In genomic region chr3L:13964635-13965501, dm6 we compare ENCODE assay signal across 3 fruit fly cellular contexts.
TF ChIP-seq lines count a peak whose summit lies in the region.

TSS of gene Meics (minus strand) at chr3L:13964702.
TSS of gene Nxf3 (plus strand) at chr3L:13965203.
TSS of gene ssp2 (plus strand) at chr3L:13965203.

TF ChIP-seq in whole organism, adult, 20 proteins besides CTCF, POLR2A, EP300 and RAD21 (continued from another document):
- TF ChIP-seq CG33017 (tag; optimal IDR thresholded peaks at IDR 0.05; lab: Kevin White, UChicago) (peak; percentile 16), pad (GFP tag; optimal IDR thresholded peaks at IDR 0.05; lab: Kevin White, UChicago) (peak; percentile 27)

TF ChIP-seq in whole organism, embryonic, 481 proteins besides CTCF, POLR2A, EP300 and RAD21 (continued from another document and continues in another):
- TF ChIP-seq CG2199 (GFP tag; IDR thresholded peaks at IDR 0.05; lab: Robert Waterston, UW) (no peak), cad (GFP tag; optimal IDR thresholded peaks at IDR 0.05; lab: Kevin White, UChicago) (no peak), CG12071 (GFP tag; optimal IDR thresholded peaks at IDR 0.05; lab: Kevin White, UChicago) (no peak), CG8359 (GFP tag; optimal IDR thresholded peaks at IDR 0.05; lab: Kevin White, UChicago; ENCODE audit: borderline replicate concordance) (no peak), CG12942 (GFP tag; optimal IDR thresholded peaks at IDR 0.05; lab: Kevin White, UChicago) (peak; percentile 14), scrt (GFP tag; optimal IDR thresholded peaks at IDR 0.05; lab: Kevin White, UChicago) (no peak), ttk (GFP tag; IDR thresholded peaks at IDR 0.05; lab: Robert Waterston, UW) (no peak; the same call in 1 of the 2 replicates), CG13287 (GFP tag; IDR thresholded peaks at IDR 0.05; lab: Robert Waterston, UW; ENCODE audit: partially characterized antibody) (peak; percentile 59), jigr1 (GFP tag; IDR thresholded peaks at IDR 0.05; lab: Robert Waterston, UW) (no peak), CG4360 (GFP tag; IDR thresholded peaks at IDR 0.05; lab: Robert Waterston, UW) (peak; percentile 92), CG14710 (tag; optimal IDR thresholded peaks at IDR 0.05; lab: Kevin White, UChicago) (peak; percentile 88), jumu (GFP tag; optimal IDR thresholded peaks at IDR 0.05; lab: Kevin White, UChicago) (peak; percentile 29), slou (GFP tag; optimal IDR thresholded peaks at IDR 0.05; lab: Kevin White, UChicago) (no peak), CG16779 (GFP tag; IDR thresholded peaks at IDR 0.05; lab: Robert Waterston, UW) (no peak), Dad (GFP tag; optimal IDR thresholded peaks at IDR 0.05; lab: Kevin White, UChicago) (no peak), danr (GFP tag; IDR thresholded peaks at IDR 0.05; lab: Robert Waterston, UW) (no peak), Opbp (GFP tag; IDR thresholded peaks at IDR 0.05; lab: Robert Waterston, UW; ENCODE audit: partially characterized antibody) (peak; percentile 85), CG6683 (GFP tag; optimal IDR thresholded peaks at IDR 0.05; lab: Kevin White, UChicago) (no peak), CG17802 (tag; optimal IDR thresholded peaks at IDR 0.05; lab: Kevin White, UChicago) (no peak), CG11398 (GFP tag; optimal IDR thresholded peaks at IDR 0.05; lab: Kevin White, UChicago) (no peak), CG2116 (GFP tag; optimal IDR thresholded peaks at IDR 0.05; lab: Kevin White, UChicago) (peak; percentile 57), CG7745 (tag; optimal IDR thresholded peaks at IDR 0.05; lab: Kevin White, UChicago) (no peak), mirr (GFP tag; optimal IDR thresholded peaks at IDR 0.05; lab: Kevin White, UChicago) (no peak), en (GFP tag; optimal IDR thresholded peaks at IDR 0.05; lab: Kevin White, UChicago) (no peak), gcm (GFP tag; optimal IDR thresholded peaks at IDR 0.05; lab: Kevin White, UChicago) (no peak), CG8478 (optimal IDR thresholded peaks at IDR 0.05; lab: Kevin White, UChicago) (no peak), CG7963 (GFP tag; IDR thresholded peaks at IDR 0.05; lab: Robert Waterston, UW; ENCODE audit: partially characterized antibody) (peak; percentile 65), CG5953 (GFP tag; IDR thresholded peaks at IDR 0.05; lab: Robert Waterston, UW) (no peak), gsb (GFP tag; IDR thresholded peaks at IDR 0.05; lab: Robert Waterston, UW) (no peak), Atf6 (GFP tag; IDR thresholded peaks at IDR 0.05; lab: Robert Waterston, UW) (no peak), NC2β (GFP tag; optimal IDR thresholded peaks at IDR 0.05; lab: Kevin White, UChicago) (no peak), CG7372 (GFP tag; IDR thresholded peaks at IDR 0.05; lab: Robert Waterston, UW) (no peak), dmrt11E (tag; optimal IDR thresholded peaks at IDR 0.05; lab: Kevin White, UChicago) (peak; percentile 23), CG18476 (GFP tag; optimal IDR thresholded peaks at IDR 0.05; lab: Kevin White, UChicago) (no peak), CG11695 (GFP tag; IDR thresholded peaks at IDR 0.05; lab: Robert Waterston, UW) (no peak), Hr3 (GFP tag; optimal IDR thresholded peaks at IDR 0.05; lab: Kevin White, UChicago) (peak; percentile 60), ab (GFP tag; optimal IDR thresholded peaks at IDR 0.05; lab: Kevin White, UChicago) (no peak), ara (GFP tag; IDR thresholded peaks at IDR 0.05; lab: Robert Waterston, UW) (no peak), NC2α (GFP tag; optimal IDR thresholded peaks at IDR 0.05; lab: Kevin White, UChicago) (no peak), CG7839 (tag; optimal IDR thresholded peaks at IDR 0.05; lab: Kevin White, UChicago) (no peak), unc-4 (GFP tag; IDR thresholded peaks at IDR 0.05; lab: Robert Waterston, UW; ENCODE audit: partially characterized antibody) (peak; percentile 48; the same call in 1 of the 2 replicates), Ssrp (tag; optimal IDR thresholded peaks at IDR 0.05; lab: Kevin White, UChicago) (no peak), CG12659 (GFP tag; optimal IDR thresholded peaks at IDR 0.05; lab: Kevin White, UChicago) (peak; percentile 46), CG15514 (GFP tag; optimal IDR thresholded peaks at IDR 0.05; lab: Kevin White, UChicago) (no peak), CG42726 (GFP tag; IDR thresholded peaks at IDR 0.05; lab: Robert Waterston, UW; ENCODE audit: partially characterized antibody) (peak; percentile 69), twi (tag; optimal IDR thresholded peaks at IDR 0.05; lab: Kevin White, UChicago) (no peak), CG12391 (tag; optimal IDR thresholded peaks at IDR 0.05; lab: Kevin White, UChicago) (peak; percentile 58), GATAe (GFP tag; conservative IDR thresholded peaks at IDR 0.05; lab: Robert Waterston, UW) (no peak), da (GFP tag; optimal IDR thresholded peaks at IDR 0.05; lab: Kevin White, UChicago) (no peak), Dip3 (GFP tag; optimal IDR thresholded peaks at IDR 0.05; lab: Kevin White, UChicago) (peak; percentile 10), stc (GFP tag; IDR thresholded peaks at IDR 0.05; lab: Robert Waterston, UW) (peak; percentile 27; the same call in 1 of the 2 replicates), CG4282 (GFP tag; optimal IDR thresholded peaks at IDR 0.05; lab: Kevin White, UChicago) (no peak), CG7786 (GFP tag; optimal IDR thresholded peaks at IDR 0.05; lab: Kevin White, UChicago) (no peak), CG31441 (GFP tag; IDR thresholded peaks at IDR 0.05; lab: Robert Waterston, UW) (peak; percentile 86; the same call in 1 of the 2 replicates), org-1 (GFP tag; optimal IDR thresholded peaks at IDR 0.05; lab: Kevin White, UChicago) (no peak), CG7987 (GFP tag; optimal IDR thresholded peaks at IDR 0.05; lab: Kevin White, UChicago) (no peak), tll (GFP tag; optimal IDR thresholded peaks at IDR 0.05; lab: Kevin White, UChicago) (no peak), gro (GFP tag; optimal IDR thresholded peaks at IDR 0.05; lab: Kevin White, UChicago) (no peak), Lpt (GFP tag; optimal IDR thresholded peaks at IDR 0.05; lab: Kevin White, UChicago) (no peak), shn (GFP tag; optimal IDR thresholded peaks at IDR 0.05; lab: Kevin White, UChicago) (no peak), CG11085 (GFP tag; IDR thresholded peaks at IDR 0.05; lab: Robert Waterston, UW) (no peak), Doc3 (GFP tag; IDR thresholded peaks at IDR 0.05; lab: Robert Waterston, UW; ENCODE audit: partially characterized antibody) (peak; percentile 54; the same call in 2 of the 3 replicates), Dip2 (GFP tag; IDR thresholded peaks at IDR 0.05; lab: Robert Waterston, UW) (no peak), Ada2b (GFP tag; IDR thresholded peaks at IDR 0.05; lab: Robert Waterston, UW) (no peak), CG16863 (GFP tag; optimal IDR thresholded peaks at IDR 0.05; lab: Kevin White, UChicago) (peak; percentile 16), Oaz (GFP tag; IDR thresholded peaks at IDR 0.05; lab: Robert Waterston, UW) (no peak)

TF ChIP-seq in whole organism, prepupa, 60 proteins besides CTCF, POLR2A, EP300 and RAD21 (continued from another document):
- no peak for TF ChIP-seq topi (GFP tag; optimal IDR thresholded peaks at IDR 0.05; lab: Kevin White, UChicago)
